Fruit fly (Drosophila melanogaster) whole organism, embryonic: ENCODE results near the gene CG14569.

Experiments used
- Atf-2 ChIP-seq: fragments of 200-800 bp; sonication (Bioruptor generic); optimal IDR thresholded peaks from 2 replicates; lab custom pipeline; 2016; ENCODE audit warnings: missing biosample characterization, missing genetic modification characterization
- CG11398 ChIP-seq: fragments of 200-800 bp; sonication (Bioruptor generic); optimal IDR thresholded peaks from 2 replicates; lab custom pipeline; 2016; ENCODE audit warnings: missing biosample characterization, missing genetic modification characterization
- CG11456 ChIP-seq: fragments of 200-800 bp; sonication (Bioruptor generic); IDR thresholded peaks from 3 replicates; pipeline ENCODE4 v1.3.6; 2022; ENCODE audit warnings: missing biosample characterization, missing genetic modification characterization
- CG11696 ChIP-seq: fragments of 200-800 bp; sonication (Bioruptor generic); IDR thresholded peaks from 2 replicates; pipeline ENCODE4 v1.3.6; 2022; ENCODE audit warnings: missing biosample characterization, missing genetic modification characterization
- CG17385 ChIP-seq: fragments of 200-800 bp; sonication (Bioruptor generic); optimal IDR thresholded peaks from 3 replicates; lab custom pipeline; 2018; ENCODE audit warnings: missing biosample characterization, mild to moderate bottlenecking, missing genetic modification characterization
- CG1832 ChIP-seq: fragments of 200-800 bp; sonication (Bioruptor generic); optimal IDR thresholded peaks from 2 replicates; lab custom pipeline; 2017; ENCODE audit warnings: missing biosample characterization, mild to moderate bottlenecking, missing genetic modification characterization, inconsistent platforms
- CG18619 ChIP-seq: fragments of 200-800 bp; sonication (Bioruptor generic); optimal IDR thresholded peaks from 3 replicates; lab custom pipeline; 2017; ENCODE audit warnings: missing biosample characterization, mild to moderate bottlenecking, missing genetic modification characterization
- CG30403 ChIP-seq: fragments of 200-800 bp; sonication (Bioruptor generic); optimal IDR thresholded peaks from 3 replicates; lab custom pipeline; 2016; ENCODE audit warnings: missing biosample characterization, missing genetic modification characterization
- CG31224 ChIP-seq: fragments of 200-800 bp; sonication (Bioruptor generic); IDR thresholded peaks from 2 replicates; pipeline ENCODE4 v1.3.6; 2022; ENCODE audit warnings: missing biosample characterization, missing genetic modification characterization
- CG32772 ChIP-seq: fragments of 200-800 bp; sonication (Bioruptor generic); IDR thresholded peaks from 2 replicates; pipeline ENCODE4 v1.3.6; 2022; ENCODE audit warnings: missing biosample characterization, missing genetic modification characterization
- CG34224 ChIP-seq: fragments of 200-800 bp; sonication (Bioruptor generic); IDR thresholded peaks from 3 replicates; pipeline ENCODE4 v1.3.6; 2022; ENCODE audit warnings: missing biosample characterization, missing genetic modification characterization; ENCODE audit not compliant: partially characterized antibody
- CG7745 ChIP-seq: fragments of 200-800 bp; sonication (Bioruptor generic); optimal IDR thresholded peaks from 2 replicates; lab custom pipeline; 2018; ENCODE audit warnings: missing biosample characterization, mild to moderate bottlenecking, missing genetic modification characterization, moderate library complexity
- CG9932 ChIP-seq: fragments of 200-800 bp; sonication (Bioruptor generic); IDR thresholded peaks from 2 replicates; pipeline ENCODE4 v1.3.6; 2022; ENCODE audit warnings: missing biosample characterization, missing genetic modification characterization
- ERR ChIP-seq: fragments of 200-800 bp; sonication (Bioruptor generic); optimal IDR thresholded peaks from 2 replicates; lab custom pipeline; 2016; ENCODE audit warnings: missing biosample characterization, missing genetic modification characterization
- Gug ChIP-seq: fragments of 200-800 bp; sonication (Bioruptor generic); IDR thresholded peaks from 4 replicates; pipeline ENCODE4 v1.3.6; 2022; ENCODE audit warnings: missing biosample characterization, missing genetic modification characterization
- HmgD ChIP-seq: fragments of 200-800 bp; sonication (Bioruptor generic); optimal IDR thresholded peaks from 3 replicates; lab custom pipeline; 2016; ENCODE audit warnings: missing biosample characterization, missing genetic modification characterization
- Jarid2 ChIP-seq: fragments of 200-800 bp; sonication (Bioruptor generic); optimal IDR thresholded peaks from 3 replicates; lab custom pipeline; 2017; ENCODE audit warnings: mild to moderate bottlenecking, missing biosample characterization, missing genetic modification reagents, missing genetic modification characterization
- Med ChIP-seq: fragments of 200-800 bp; sonication (Bioruptor generic); peaks from one replicate; lab custom pipeline; 2016; ENCODE audit warnings: missing biosample characterization, missing genetic modification characterization, mild to moderate bottlenecking, inconsistent platforms, moderate library complexity
- NFAT ChIP-seq: fragments of 200-800 bp; sonication (Bioruptor generic); IDR thresholded peaks from 2 replicates; pipeline ENCODE4 v1.3.6; 2022; ENCODE audit warnings: missing biosample characterization, missing genetic modification characterization
- Sry-β ChIP-seq: fragments of 200-800 bp; sonication (Bioruptor generic); optimal IDR thresholded peaks from 2 replicates; lab custom pipeline; 2018; ENCODE audit warnings: missing biosample characterization, mild to moderate bottlenecking, missing genetic modification characterization, moderate library complexity
- TFAM ChIP-seq: fragments of 200-800 bp; sonication (Bioruptor generic); optimal IDR thresholded peaks from 2 replicates; lab custom pipeline; 2017; ENCODE audit warnings: missing biosample characterization, missing genetic modification characterization, inconsistent platforms
- Usf ChIP-seq: fragments of 200-800 bp; sonication (Bioruptor generic); optimal IDR thresholded peaks from 2 replicates; lab custom pipeline; 2017; ENCODE audit warnings: missing genotype, missing biosample characterization, missing genetic modification characterization
- Xbp1 ChIP-seq: fragments of 200-800 bp; sonication (Bioruptor generic); optimal IDR thresholded peaks from 3 replicates; lab custom pipeline; 2016; ENCODE audit warnings: missing biosample characterization, mild to moderate bottlenecking, missing genetic modification characterization
- Xrp1 ChIP-seq: fragments of 200-800 bp; sonication (Bioruptor generic); IDR thresholded peaks from 2 replicates; pipeline ENCODE4 v1.3.6; 2022; ENCODE audit warnings: missing biosample characterization, missing genetic modification characterization
- ase ChIP-seq: fragments of 200-800 bp; sonication (Bioruptor generic); IDR thresholded peaks from 3 replicates; pipeline ENCODE4 v1.3.6; 2022; ENCODE audit warnings: missing biosample characterization, missing genetic modification characterization
- bab2 ChIP-seq: fragments of 200-800 bp; sonication (Bioruptor generic); optimal IDR thresholded peaks from 2 replicates; lab custom pipeline; 2016; ENCODE audit warnings: missing biosample characterization, missing genetic modification characterization
- bigmax ChIP-seq: fragments of 200-800 bp; sonication (Bioruptor generic); optimal IDR thresholded peaks from 2 replicates; lab custom pipeline; 2018; ENCODE audit warnings: missing biosample characterization, mild to moderate bottlenecking, missing genetic modification characterization
- bsh ChIP-seq, 2 experiments: fragments of 200-800 bp; sonication (Bioruptor generic); optimal IDR thresholded peaks; 2 replicates each; lab custom pipeline; 2017 to 2018; ENCODE audit warnings: mild to moderate bottlenecking in 2 of 2, missing biosample characterization in 2 of 2, missing genetic modification characterization in 2 of 2, moderate library complexity in 1 of 2
- chif ChIP-seq, 2 experiments: fragments of 200-800 bp; sonication (Bioruptor generic); optimal IDR thresholded peaks; 3 replicates each; lab custom pipeline; 2016; ENCODE audit warnings: missing biosample characterization in 2 of 2, missing genetic modification characterization in 2 of 2
- fd96Cb ChIP-seq: fragments of 200-800 bp; sonication (Bioruptor generic); optimal IDR thresholded peaks from 2 replicates; lab custom pipeline; 2018; ENCODE audit warnings: missing biosample characterization, mild to moderate bottlenecking, missing genetic modification characterization, moderate library complexity
- fu2 ChIP-seq: fragments of 200-800 bp; sonication (Bioruptor generic); optimal IDR thresholded peaks from 2 replicates; lab custom pipeline; 2016; ENCODE audit warnings: missing biosample characterization, missing genetic modification characterization
- gsb ChIP-seq: fragments of 200-800 bp; sonication (Bioruptor generic); IDR thresholded peaks from 2 replicates; pipeline ENCODE4 v1.3.6; 2022; ENCODE audit warnings: missing biosample characterization, missing genetic modification characterization
- gt ChIP-seq: fragments of 200-800 bp; sonication (Bioruptor generic); IDR thresholded peaks from 2 replicates; pipeline ENCODE4 v1.3.6; 2022; ENCODE audit warnings: missing biosample characterization, missing genetic modification characterization
- hb ChIP-seq: fragments of 200-800 bp; sonication (Bioruptor generic); IDR thresholded peaks from 3 replicates; pipeline ENCODE4 v1.3.6; 2022; ENCODE audit warnings: missing biosample characterization, missing genetic modification characterization; ENCODE audit not compliant: partially characterized antibody
- kay ChIP-seq: fragments of 200-800 bp; sonication (Bioruptor generic); optimal IDR thresholded peaks from 2 replicates; lab custom pipeline; 2016; ENCODE audit warnings: missing biosample characterization, missing genetic modification characterization
- klu ChIP-seq: fragments of 200-800 bp; sonication (Bioruptor generic); IDR thresholded peaks from 2 replicates; pipeline ENCODE4 v1.3.6; 2022; ENCODE audit warnings: missing biosample characterization, missing genetic modification characterization
- lilli ChIP-seq: fragments of 200-800 bp; sonication (Bioruptor generic); optimal IDR thresholded peaks from 3 replicates; lab custom pipeline; 2016; ENCODE audit warnings: missing biosample characterization, missing genetic modification characterization
- nom ChIP-seq: fragments of 200-800 bp; sonication (Bioruptor generic); optimal IDR thresholded peaks from 2 replicates; lab custom pipeline; 2017; ENCODE audit warnings: missing biosample characterization, missing genetic modification characterization, mild to moderate bottlenecking, moderate library complexity, missing genetic modification reagents
- oc ChIP-seq: fragments of 200-800 bp; sonication (Bioruptor generic); optimal IDR thresholded peaks from 2 replicates; lab custom pipeline; 2018; ENCODE audit warnings: missing biosample characterization, mild to moderate bottlenecking, missing genetic modification characterization, moderate library complexity
- pan ChIP-seq, 4 experiments: fragments of >200 bp in 3 of 4; fragments of 200-800 bp in 1 of 4; sonication (Bioruptor generic) in 1 of 4; optimal IDR thresholded peaks in 3 of 4; IDR thresholded peaks in 1 of 4; 2 replicates each; pipeline versions ENCODE4 v1.3.6 to Lab custom; 2017 to 2022; ENCODE audit warnings: missing biosample characterization in 2 of 4, missing genetic modification characterization in 2 of 4, mixed read lengths in 1 of 4
- sens ChIP-seq: fragments of 200-800 bp; sonication (Bioruptor generic); peaks from one replicate; lab custom pipeline; 2016; ENCODE audit warnings: missing biosample characterization, missing genetic modification characterization
- shn ChIP-seq: fragments of 200-800 bp; sonication (Bioruptor generic); optimal IDR thresholded peaks from 3 replicates; lab custom pipeline; 2016; ENCODE audit warnings: missing biosample characterization, missing genetic modification characterization
- slbo ChIP-seq: fragments of 200-800 bp; sonication (Bioruptor generic); IDR thresholded peaks from 2 replicates; pipeline ENCODE4 v1.3.6; 2022; ENCODE audit warnings: missing biosample characterization, missing genetic modification characterization
- tap ChIP-seq: fragments of 200-800 bp; optimal IDR thresholded peaks from 3 replicates; lab custom pipeline; 2019; ENCODE audit warnings: missing biosample characterization, mild to moderate bottlenecking, missing genetic modification characterization, moderate library complexity
- twi ChIP-seq: fragments of 200-800 bp; optimal IDR thresholded peaks from 2 replicates; lab custom pipeline; 2019; ENCODE audit warnings: missing biosample characterization, mild to moderate bottlenecking, missing genetic modification characterization, moderate library complexity
- usp ChIP-seq: fragments of >200 bp; optimal IDR thresholded peaks from 2 replicates; lab custom pipeline; 2017; ENCODE audit warnings: missing biosample characterization, missing genetic modification characterization
- vvl ChIP-seq: fragments of 200-800 bp; sonication (Bioruptor generic); IDR thresholded peaks from 2 replicates; pipeline ENCODE4 v1.3.6; 2022; ENCODE audit warnings: missing biosample characterization, missing genetic modification characterization

The CG14569 gene

dm6 chr3L:21739017-21739730, 7.8 kb upstream of the CG14569 start:
- TF ChIP-seq CG7745 (no peak), bigmax (GFP tag; lab: Kevin White, UChicago) (no peak), ERR (GFP tag; lab: Kevin White, UChicago) (no peak), CG32772 (0 out of 2 replicates have a peak, but pooled peaks have one; percentile 11), oc (tag; lab: Kevin White, UChicago) (peak; percentile 25), gsb (GFP tag; lab: Robert Waterston, UW) (no peak), usp (GFP tag; lab: Kevin White, UChicago) (no peak), gt (no peak), kay (GFP tag; lab: Kevin White, UChicago) (peak; percentile 44), CG31224 (GFP tag; lab: Robert Waterston, UW) (peak; percentile 35; the same call in 1 of the 2 replicates), fd96Cb (tag; lab: Kevin White, UChicago) (no peak), chif (GFP tag; optimal IDR thresholded peaks at IDR 0.05; lab: Kevin White, UChicago) (no peak), shn (GFP tag; lab: Kevin White, UChicago) (no peak), NFAT (peak; percentile 40; the same call in 1 of the 2 replicates), fu2 (GFP tag; lab: Kevin White, UChicago) (no peak), CG34224 (no peak), CG9932 (GFP tag; lab: Robert Waterston, UW) (0 out of 2 replicates have a peak, but pooled peaks have one; percentile 11)

dm6 chr3L:21738175-21739016, 7.0 kb upstream of the CG14569 start, which contains the start of gene CG14567:
Gene CG14567 (minus strand): TSS chr3L:21738430.
- no peak for TF ChIP-seq TFAM (GFP tag; lab: Kevin White, UChicago)
- TF ChIP-seq hb (GFP tag; lab: Robert Waterston, UW), result no peak
- TF ChIP-seq Xbp1, result peak; percentile 45
- TF ChIP-seq Gug, result no peak
- no peak for TF ChIP-seq CG1832
- no peak for TF ChIP-seq twi (tag; lab: Kevin White, UChicago)
- TF ChIP-seq bsh (GFP tag; optimal IDR thresholded peaks at IDR 0.05; lab: Kevin White, UChicago), result peak in 1 of 2 experiments; percentile 55
- peak; percentile 63 for TF ChIP-seq slbo (GFP tag; lab: Robert Waterston, UW)
- no peak for TF ChIP-seq nom (GFP tag; lab: Kevin White, UChicago)
- TF ChIP-seq pan (optimal IDR thresholded peaks at IDR 0.05; lab: Kevin White, UChicago), result no peak
- TF ChIP-seq pan (GFP tag; optimal IDR thresholded peaks at IDR 0.05 in 1 of 2, IDR thresholded peaks at IDR 0.05 in 1 of 2), result peak in 1 of 2 experiments; percentile 64
- no peak for TF ChIP-seq CG18619 (GFP tag; lab: Kevin White, UChicago)
- TF ChIP-seq CG11398 (GFP tag; lab: Kevin White, UChicago), result no peak
- TF ChIP-seq CG30403 (GFP tag; lab: Kevin White, UChicago), result peak; percentile 16
- TF ChIP-seq ase, result peak; percentile 12; the same call in 1 of the 3 replicates
- TF ChIP-seq Sry-β (GFP tag; lab: Kevin White, UChicago), result no peak
- no peak for TF ChIP-seq Atf-2 (GFP tag; lab: Kevin White, UChicago)
- peak; percentile 45; the same call in 1 of the 2 replicates for TF ChIP-seq Xrp1 (GFP tag; lab: Robert Waterston, UW)
- peak; percentile 36; the same call in 1 of the 2 replicates for TF ChIP-seq vvl (GFP tag; lab: Robert Waterston, UW)
- peak; percentile 19 for TF ChIP-seq lilli (GFP tag; lab: Kevin White, UChicago)
- TF ChIP-seq HmgD, result no peak
- TF ChIP-seq Jarid2 (GFP tag; lab: Kevin White, UChicago), result no peak
- no peak for TF ChIP-seq klu
- peak; percentile 47 for TF ChIP-seq Med (GFP tag; lab: Kevin White, UChicago)
- no peak for TF ChIP-seq CG11696 (GFP tag; lab: Robert Waterston, UW)
- peak; percentile 33 for TF ChIP-seq fd96Cb (tag; lab: Kevin White, UChicago)
- no peak for TF ChIP-seq bab2 (GFP tag; lab: Kevin White, UChicago)
- peak; percentile 5 for TF ChIP-seq CG17385 (GFP tag; lab: Kevin White, UChicago)
- no peak for TF ChIP-seq Usf (GFP tag; lab: Kevin White, UChicago)
- TF ChIP-seq tap (tag; lab: Kevin White, UChicago), result peak; percentile 8
- no peak for TF ChIP-seq CG11456
- TF ChIP-seq sens (GFP tag; lab: Kevin White, UChicago), result peak; percentile 75
